Worm (Caenorhabditis elegans) whole organism, late embryonic: Measurements from ENCODE around the gene nhr-116.

Source experiments
- ceh-19 ChIP-seq: fragments of 200-800 bp; sonication (Bioruptor generic); optimal IDR thresholded peaks from 2 replicates; lab custom pipeline; 2018; ENCODE audit warnings: mild to moderate bottlenecking, missing genetic modification characterization, missing compliant biosample characterization
- ceh-22 ChIP-seq: sonication (generic microtip); optimal IDR thresholded peaks from 2 replicates; lab custom pipeline; 2017; ENCODE audit warnings: missing biosample characterization, missing genetic modification characterization
- ceh-24 ChIP-seq: sonication (generic microtip); optimal IDR thresholded peaks from 2 replicates; lab custom pipeline; 2016; ENCODE audit warnings: mild to moderate bottlenecking, missing genetic modification characterization, missing compliant biosample characterization
- ceh-31 ChIP-seq: sonication (generic microtip); optimal IDR thresholded peaks from 2 replicates; lab custom pipeline; 2016; ENCODE audit warnings: missing genetic modification characterization, missing compliant biosample characterization
- hlh-30 ChIP-seq: sonication (generic microtip); optimal IDR thresholded peaks from 2 replicates; lab custom pipeline; 2017; ENCODE audit warnings: antibody characterized with exemption, missing genetic modification characterization, missing compliant biosample characterization; ENCODE audit not compliant: insufficient read depth
- pag-3 ChIP-seq: sonication (generic microtip); optimal IDR thresholded peaks from 2 replicates; lab custom pipeline; 2016; ENCODE audit warnings: missing compliant biosample characterization, missing genetic modification characterization, borderline replicate concordance
- rnt-1 ChIP-seq: sonication (generic microtip); optimal IDR thresholded peaks from 2 replicates; lab custom pipeline; 2016; ENCODE audit warnings: missing genetic modification characterization, missing compliant biosample characterization
- tbx-2 ChIP-seq: sonication (generic microtip); optimal IDR thresholded peaks from 2 replicates; lab custom pipeline; 2016; ENCODE audit warnings: missing genetic modification characterization, missing compliant biosample characterization

- TF ChIP-seq ceh-24 (tag; lab: Kevin White, UChicago): no peak
- TF ChIP-seq pag-3 (tag; lab: Kevin White, UChicago): no peak
- TF ChIP-seq ceh-22 (tag; lab: Kevin White, UChicago): no peak
- no peak for TF ChIP-seq hlh-30
- no peak for TF ChIP-seq ceh-31 (tag; lab: Kevin White, UChicago)
- TF ChIP-seq ceh-19 (GFP tag; lab: Kevin White, UChicago): no peak
- no peak for TF ChIP-seq tbx-2 (tag; lab: Kevin White, UChicago)
- TF ChIP-seq rnt-1 (tag; lab: Kevin White, UChicago): no peak
Observed at ce11 chrV:16902726-16903125, 9.3 kb upstream of the nhr-116 start, which contains the start of gene srd-68.
